Worm (Caenorhabditis elegans): ENCODE results near the gene K03H1.13.

DNA sequence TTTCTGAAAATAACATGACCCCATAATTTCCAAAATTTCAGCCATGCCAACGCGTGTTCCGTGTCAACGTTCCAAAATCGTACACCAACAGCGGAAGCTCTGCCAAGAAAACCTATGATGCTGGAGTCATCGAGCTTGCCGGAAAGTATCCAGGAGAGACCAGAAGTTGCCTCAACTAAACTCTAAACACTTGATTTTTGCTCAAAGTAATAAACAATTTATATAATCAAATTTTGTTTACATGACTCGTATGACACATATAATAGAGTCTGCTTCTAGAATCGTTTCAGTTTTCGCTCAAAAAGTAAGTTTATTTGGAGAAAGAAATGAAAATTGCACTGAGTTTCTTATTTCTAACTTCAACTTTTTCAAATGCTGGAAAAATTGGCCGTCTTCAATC, 21.4 kb downstream of the K03H1.13 start, which contains the start of gene ttr-1:
- TF ChIP-seq pha-4 (tag; optimal IDR thresholded peaks at IDR 0.05) (no peak), aly-2 (tag; optimal IDR thresholded peaks at IDR 0.05) (no peak), nhr-28 (tag; optimal IDR thresholded peaks at IDR 0.05) (no peak), fkh-10 (GFP tag; optimal IDR thresholded peaks at IDR 0.05) (no peak), zag-1 (tag; optimal IDR thresholded peaks at IDR 0.05) (no peak), pqm-1 (tag; optimal IDR thresholded peaks at IDR 0.05) (no peak), tbx-2 (tag; optimal IDR thresholded peaks at IDR 0.05) (no peak), ama-1 (optimal IDR thresholded peaks at IDR 0.05) (no peak), nhr-11 (tag; optimal IDR thresholded peaks at IDR 0.05) (no peak), snpc-4 (tag; optimal IDR thresholded peaks at IDR 0.05) (no peak), R02D3.7 (tag; optimal IDR thresholded peaks at IDR 0.05) (no peak), ZK546.5 (tag; optimal IDR thresholded peaks at IDR 0.05) (no peak), nhr-76 (tag; optimal IDR thresholded peaks at IDR 0.05) (no peak), nhr-12 (tag; optimal IDR thresholded peaks at IDR 0.05) (no peak)
